Worm (Caenorhabditis elegans) whole organism, L1 larva: ENCODE results near the gene ufl-1.
A peak's percentile ranks its signal among the peaks of the same experiment; 100 is the strongest.

Experiments
- C04F5.9 ChIP-seq: sonication (generic microtip); optimal IDR thresholded peaks from 2 replicates; lab custom pipeline; 2016; ENCODE audit warnings: missing genetic modification characterization, missing compliant biosample characterization
- C16A3.4 ChIP-seq: fragments of 150-350 bp; optimal IDR thresholded peaks from 2 replicates; lab custom pipeline; 2014; ENCODE audit warnings: missing biosample characterization, missing genetic modification characterization
- aly-2 ChIP-seq: fragments of 150-350 bp; optimal IDR thresholded peaks from 2 replicates; lab custom pipeline; 2014; ENCODE audit warnings: missing biosample characterization, missing genetic modification characterization
- ama-1 ChIP-seq: fragments of 150-350 bp; optimal IDR thresholded peaks from 2 replicates; lab custom pipeline; 2014
- blmp-1 ChIP-seq: fragments of 150-350 bp; optimal IDR thresholded peaks from 2 replicates; lab custom pipeline; 2014; ENCODE audit warnings: missing biosample characterization, missing genetic modification characterization
- ceh-8 ChIP-seq: fragments of 200-800 bp; sonication (Bioruptor generic); optimal IDR thresholded peaks from 2 replicates; lab custom pipeline; 2018; ENCODE audit warnings: mild to moderate bottlenecking, missing genetic modification characterization, moderate library complexity, missing compliant biosample characterization
- ces-1 ChIP-seq: fragments of 150-350 bp; optimal IDR thresholded peaks from 2 replicates; lab custom pipeline; 2014; ENCODE audit warnings: missing biosample characterization, missing genetic modification reagents, missing genetic modification characterization
- dsc-1 ChIP-seq: sonication (generic microtip); optimal IDR thresholded peaks from 2 replicates; lab custom pipeline; 2016; ENCODE audit warnings: mild to moderate bottlenecking, missing genetic modification characterization, missing compliant biosample characterization
- efl-1 ChIP-seq, 4 experiments: fragments of 150-350 bp; optimal IDR thresholded peaks in 3 of 4; peaks in 1 of 4; 1 replicate in 1 of 4; 2 replicates in 3 of 4; lab custom pipeline; 2014; ENCODE audit warnings: missing biosample characterization in 2 of 4, missing genetic modification characterization in 2 of 4, missing genetic modification reagents in 2 of 4
- efl-3 ChIP-seq: fragments of 200-800 bp; sonication (Bioruptor generic); optimal IDR thresholded peaks from 2 replicates; lab custom pipeline; 2018; ENCODE audit warnings: mild to moderate bottlenecking, missing genetic modification characterization, missing compliant biosample characterization
- egl-13 ChIP-seq: sonication (generic microtip); optimal IDR thresholded peaks from 2 replicates; lab custom pipeline; 2016; ENCODE audit warnings: missing genotype, missing genetic modification reagents, missing genetic modification characterization, missing compliant biosample characterization
- ets-5 ChIP-seq: fragments of 200-800 bp; sonication (Bioruptor generic); IDR thresholded peaks from 2 replicates; pipeline ENCODE4 v1.3.6; 2022; ENCODE audit warnings: missing genetic modification characterization, missing compliant biosample characterization
- fkh-10 ChIP-seq: sonication (generic microtip); optimal IDR thresholded peaks from 2 replicates; lab custom pipeline; 2017; ENCODE audit warnings: missing biosample characterization, missing genetic modification reagents, missing genetic modification characterization
- fos-1 ChIP-seq: fragments of 150-350 bp; optimal IDR thresholded peaks from 2 replicates; lab custom pipeline; 2014; ENCODE audit warnings: missing biosample characterization, missing genetic modification characterization
- hlh-17 ChIP-seq: fragments of 200-800 bp; sonication (Bioruptor generic); optimal IDR thresholded peaks from 2 replicates; lab custom pipeline; 2018; ENCODE audit warnings: missing genetic modification characterization, mild to moderate bottlenecking, missing compliant biosample characterization, moderate library complexity, borderline replicate concordance
- hpl-2 ChIP-seq: fragments of 150-350 bp; optimal IDR thresholded peaks from 2 replicates; lab custom pipeline; 2014; ENCODE audit warnings: missing biosample characterization, missing genetic modification reagents, missing genetic modification characterization
- irx-1 ChIP-seq: sonication (generic microtip); optimal IDR thresholded peaks from 2 replicates; lab custom pipeline; 2016; ENCODE audit warnings: missing genetic modification characterization, missing compliant biosample characterization
- lin-35 ChIP-seq, 2 experiments: fragments of 150-350 bp; optimal IDR thresholded peaks; 2 replicates each; lab custom pipeline; 2014; ENCODE audit warnings: missing biosample characterization in 2 of 2, missing genetic modification characterization in 2 of 2, missing genetic modification reagents in 2 of 2
- lsy-2 ChIP-seq, 2 experiments: fragments of 150-350 bp; optimal IDR thresholded peaks; 2 replicates each; lab custom pipeline; 2014; ENCODE audit warnings: missing biosample characterization in 2 of 2, missing genetic modification characterization in 2 of 2
- mdl-1 ChIP-seq, 2 experiments: fragments of 150-350 bp; optimal IDR thresholded peaks; 2 replicates each; lab custom pipeline; 2014 to 2017; ENCODE audit warnings: missing biosample characterization in 2 of 2, missing genetic modification characterization in 2 of 2, inconsistent platforms in 1 of 2
- mef-2 ChIP-seq: fragments of 150-350 bp; optimal IDR thresholded peaks from 2 replicates; lab custom pipeline; 2014; ENCODE audit warnings: missing biosample characterization, missing genetic modification characterization
- nhr-11 ChIP-seq: fragments of 150-350 bp; optimal IDR thresholded peaks from 2 replicates; lab custom pipeline; 2014; ENCODE audit warnings: missing biosample characterization, missing genetic modification characterization
- nhr-12 ChIP-seq: sonication (generic microtip); optimal IDR thresholded peaks from 2 replicates; lab custom pipeline; 2017; ENCODE audit warnings: missing biosample characterization, missing genetic modification characterization
- nhr-20 ChIP-seq: sonication (generic microtip); optimal IDR thresholded peaks from 2 replicates; lab custom pipeline; 2016; ENCODE audit warnings: mild to moderate bottlenecking, missing genetic modification characterization, missing compliant biosample characterization
- nhr-237 ChIP-seq: fragments of 150-350 bp; optimal IDR thresholded peaks from 2 replicates; lab custom pipeline; 2014; ENCODE audit warnings: missing biosample characterization, missing genetic modification characterization
- nhr-28 ChIP-seq: fragments of 150-350 bp; optimal IDR thresholded peaks from 2 replicates; lab custom pipeline; 2014; ENCODE audit warnings: missing biosample characterization, missing genetic modification characterization
- nhr-47 ChIP-seq: sonication (generic microtip); optimal IDR thresholded peaks from 2 replicates; lab custom pipeline; 2016; ENCODE audit warnings: mild to moderate bottlenecking, missing genetic modification characterization, moderate library complexity, missing compliant biosample characterization
- nhr-71 ChIP-seq: sonication (generic microtip); optimal IDR thresholded peaks from 2 replicates; lab custom pipeline; 2016; ENCODE audit warnings: mild to moderate bottlenecking, missing genetic modification characterization, moderate library complexity, missing compliant biosample characterization
- nhr-76 ChIP-seq: sonication (generic microtip); optimal IDR thresholded peaks from 2 replicates; lab custom pipeline; 2017; ENCODE audit warnings: missing biosample characterization, missing genetic modification characterization
- nhr-77 ChIP-seq: fragments of 150-350 bp; optimal IDR thresholded peaks from 2 replicates; lab custom pipeline; 2014; ENCODE audit warnings: missing biosample characterization, missing genetic modification characterization
- nhr-85 ChIP-seq: sonication (generic microtip); peaks from one replicate; lab custom pipeline; 2016; ENCODE audit warnings: missing genetic modification characterization, inconsistent platforms, missing compliant biosample characterization
- nhr-90 ChIP-seq: sonication (generic microtip); optimal IDR thresholded peaks from 2 replicates; lab custom pipeline; 2016; ENCODE audit warnings: mild to moderate bottlenecking, missing genetic modification characterization, missing compliant biosample characterization; ENCODE audit not compliant: poor library complexity
- pax-3 ChIP-seq: fragments of 200-800 bp; sonication (Bioruptor generic); optimal IDR thresholded peaks from 2 replicates; lab custom pipeline; 2018; ENCODE audit warnings: mild to moderate bottlenecking, missing genetic modification characterization, moderate library complexity, missing compliant biosample characterization
- rnt-1 ChIP-seq: sonication (generic microtip); optimal IDR thresholded peaks from 2 replicates; lab custom pipeline; 2016; ENCODE audit warnings: mild to moderate bottlenecking, missing genetic modification characterization, moderate library complexity, missing compliant biosample characterization
- skn-1 ChIP-seq: fragments of 150-350 bp; optimal IDR thresholded peaks from 2 replicates; lab custom pipeline; 2014; ENCODE audit warnings: missing biosample characterization, missing genetic modification characterization
- snpc-4 ChIP-seq: fragments of 150-350 bp; optimal IDR thresholded peaks from 2 replicates; lab custom pipeline; 2014; ENCODE audit warnings: missing biosample characterization, missing genetic modification characterization
- sox-4 ChIP-seq: sonication (generic microtip); optimal IDR thresholded peaks from 2 replicates; lab custom pipeline; 2016; ENCODE audit warnings: missing genetic modification characterization, missing compliant biosample characterization
- sptf-1 ChIP-seq: fragments of 150-350 bp; optimal IDR thresholded peaks from 2 replicates; lab custom pipeline; 2014; ENCODE audit warnings: missing biosample characterization, missing genetic modification characterization
- sup-37 ChIP-seq: fragments of 200-800 bp; sonication (Bioruptor generic); optimal IDR thresholded peaks from 2 replicates; lab custom pipeline; 2018; ENCODE audit warnings: mild to moderate bottlenecking, missing genetic modification characterization, missing compliant biosample characterization
- swsn-7 ChIP-seq: sonication (generic microtip); optimal IDR thresholded peaks from 2 replicates; lab custom pipeline; 2016; ENCODE audit warnings: missing genetic modification characterization, missing compliant biosample characterization
- tbx-2 ChIP-seq: sonication (generic microtip); optimal IDR thresholded peaks from 2 replicates; lab custom pipeline; 2016; ENCODE audit warnings: missing genetic modification characterization, missing compliant biosample characterization
- tlp-1 ChIP-seq: fragments of 150-350 bp; optimal IDR thresholded peaks from 2 replicates; lab custom pipeline; 2014; ENCODE audit warnings: missing biosample characterization, missing genetic modification characterization
- unc-130 ChIP-seq: fragments of 150-350 bp; optimal IDR thresholded peaks from 2 replicates; lab custom pipeline; 2017; ENCODE audit warnings: missing biosample characterization, missing genetic modification characterization, inconsistent platforms
- unc-62 ChIP-seq: fragments of 150-350 bp; optimal IDR thresholded peaks from 2 replicates; lab custom pipeline; 2014; ENCODE audit warnings: missing biosample characterization, missing genetic modification reagents, missing genetic modification characterization
- unc-86 ChIP-seq: sonication (generic microtip); optimal IDR thresholded peaks from 2 replicates; lab custom pipeline; 2016; ENCODE audit warnings: missing genetic modification characterization, missing compliant biosample characterization
- xbp-1 ChIP-seq: sonication (generic microtip); optimal IDR thresholded peaks from 2 replicates; lab custom pipeline; 2016; ENCODE audit warnings: missing genetic modification characterization, missing compliant biosample characterization
- zip-4 ChIP-seq: fragments of 200-800 bp; sonication (Bioruptor generic); optimal IDR thresholded peaks from 2 replicates; lab custom pipeline; 2018; ENCODE audit warnings: mild to moderate bottlenecking, missing genetic modification characterization, moderate library complexity, missing compliant biosample characterization
- ztf-11 ChIP-seq, 2 experiments: sonication (generic microtip); optimal IDR thresholded peaks; 2 replicates each; lab custom pipeline; 2016 to 2017; ENCODE audit warnings: missing genetic modification characterization in 2 of 2, missing biosample characterization in 1 of 2, missing compliant biosample characterization in 1 of 2

The ufl-1 gene

ce11 chrIV:7084632-7085160 lies 48.0 kb upstream of the ufl-1 start, which contains the start of gene rps-4 (continued):
- TF ChIP-seq irx-1 (tag; lab: Kevin White, UChicago): peak; percentile 78
- TF ChIP-seq nhr-11: peak; percentile 65
- peak; percentile 80 for TF ChIP-seq dsc-1 (tag; lab: Kevin White, UChicago)
- TF ChIP-seq nhr-28 (tag; lab: Kevin White, UChicago): no peak
- TF ChIP-seq zip-4: peak; percentile 45
- no peak for TF ChIP-seq tlp-1
- peak; percentile 62 for TF ChIP-seq C04F5.9 (tag; lab: Kevin White, UChicago)
- peak; percentile 85 for TF ChIP-seq hpl-2
- peak; percentile 92 for TF ChIP-seq xbp-1 (tag; lab: Kevin White, UChicago)
- peak; percentile 92 for TF ChIP-seq skn-1 (tag; lab: Kevin White, UChicago)
- TF ChIP-seq nhr-77 (tag; lab: Kevin White, UChicago): peak; percentile 86
- peak; percentile 51 for TF ChIP-seq mef-2
- TF ChIP-seq mdl-1 (tag; optimal IDR thresholded peaks at IDR 0.05; lab: Kevin White, UChicago): peak in 1 of 2 experiments; percentile 73
- TF ChIP-seq hlh-17 (GFP tag; lab: Kevin White, UChicago): no peak
- peak; percentile 74 for TF ChIP-seq ceh-8 (GFP tag; lab: Kevin White, UChicago)
- peak; percentile 92 for TF ChIP-seq tbx-2 (tag; lab: Kevin White, UChicago)
- peak; percentile 81 for TF ChIP-seq snpc-4 (tag; lab: Kevin White, UChicago)
- peak; percentile 83 for TF ChIP-seq unc-86 (tag; lab: Kevin White, UChicago)
- TF ChIP-seq blmp-1 (tag; lab: Kevin White, UChicago): peak; percentile 69
- peak; percentile 68 for TF ChIP-seq pax-3 (tag; lab: Kevin White, UChicago)
- TF ChIP-seq rnt-1: peak; percentile 94
- TF ChIP-seq sptf-1: no peak
- peak; percentile 95 for TF ChIP-seq nhr-71
- no peak for TF ChIP-seq nhr-76 (tag; lab: Kevin White, UChicago)
- no peak for TF ChIP-seq nhr-12 (tag; lab: Kevin White, UChicago)
- TF ChIP-seq ets-5: no peak
- peak; percentile 72 for TF ChIP-seq sup-37 (GFP tag; lab: Kevin White, UChicago)
- peak; percentile 81 for TF ChIP-seq unc-130 (tag; lab: Kevin White, UChicago)
- TF ChIP-seq nhr-90: peak; percentile 89
- TF ChIP-seq ztf-11 (tag; optimal IDR thresholded peaks at IDR 0.05; lab: Kevin White, UChicago): peak in 1 of 2 experiments; percentile 74
- TF ChIP-seq nhr-47 (tag; lab: Kevin White, UChicago): peak; percentile 92
- peak; percentile 70 for TF ChIP-seq sox-4 (tag; lab: Kevin White, UChicago)
- TF ChIP-seq fkh-10 (GFP tag; lab: Kevin White, UChicago): peak; percentile 66
- TF ChIP-seq ces-1: no peak
- TF ChIP-seq nhr-237 (tag; lab: Kevin White, UChicago): peak; percentile 71
- TF ChIP-seq efl-3 (GFP tag; lab: Kevin White, UChicago): no peak

- TF ChIP-seq xbp-1 (tag; lab: Kevin White, UChicago) (no peak), C16A3.4 (no peak), sox-4 (tag; lab: Kevin White, UChicago) (no peak), lin-35 (GFP tag; optimal IDR thresholded peaks at IDR 0.05; lab: Kevin White, UChicago) (no peak), ets-5 (no peak), egl-13 (tag; lab: Kevin White, UChicago) (no peak), unc-62 (GFP tag; lab: Kevin White, UChicago) (no peak)
Measured at ce11 chrIV:7083976-7084375, 47.3 kb upstream of the ufl-1 start.

ce11 chrIV:7083382-7083784 lies 46.7 kb upstream of the ufl-1 start, which contains the start of gene Y43B11AR.3:
Gene Y43B11AR.3, minus strand, starts transcription at chrIV:7083716.
- TF ChIP-seq nhr-90 (peak; percentile 34), nhr-47 (tag; lab: Kevin White, UChicago) (peak; percentile 8), efl-1 (optimal IDR thresholded peaks at IDR 0.05; lab: Kevin White, UChicago) (peak; percentile 9 to 12), efl-1 (GFP tag; optimal IDR thresholded peaks at IDR 0.05 in 1 of 2; lab: Kevin White, UChicago) (peak in 1 of 2 experiments; percentile 22), nhr-85 (peak; percentile 56), fkh-10 (GFP tag; lab: Kevin White, UChicago) (no peak), nhr-20 (tag; lab: Kevin White, UChicago) (no peak), fos-1 (tag; lab: Kevin White, UChicago) (peak; percentile 44), swsn-7 (tag; lab: Kevin White, UChicago) (no peak), rnt-1 (peak; percentile 30), nhr-71 (peak; percentile 46), lsy-2 (tag; optimal IDR thresholded peaks at IDR 0.05; lab: Kevin White, UChicago) (peak in 1 of 2 experiments; percentile 14), aly-2 (tag; lab: Kevin White, UChicago) (peak; percentile 78), ama-1 (lab: Kevin White, UChicago) (peak; percentile 49)
